Fruit fly (Drosophila melanogaster): Measurements from ENCODE around the gene Or33c.

Or33c gene

dm6 chr2L:11973145-11973738, 35.5 kb downstream of the Or33c start (continued):
- no peak for TF ChIP-seq Camta (GFP tag; optimal IDR thresholded peaks at IDR 0.05)
- TF ChIP-seq cg (GFP tag; optimal IDR thresholded peaks at IDR 0.05): peak; percentile 9
- TF ChIP-seq Kr (GFP tag; optimal IDR thresholded peaks at IDR 0.05): peak; percentile 6
- TF ChIP-seq dm (GFP tag; optimal IDR thresholded peaks at IDR 0.05): no peak
- TF ChIP-seq CG43689 (GFP tag; IDR thresholded peaks at IDR 0.05): no peak
- no peak for TF ChIP-seq toy (GFP tag; IDR thresholded peaks at IDR 0.05)
- TF ChIP-seq CG18011 (GFP tag; optimal IDR thresholded peaks at IDR 0.05): no peak

dm6 chr2L:11976955-11977354, 39.2 kb downstream of the Or33c start:
- TF ChIP-seq ham (GFP tag; IDR thresholded peaks at IDR 0.05): no peak
- TF ChIP-seq CG4854 (GFP tag; optimal IDR thresholded peaks at IDR 0.05): no peak
- no peak for TF ChIP-seq Fer1 (GFP tag; optimal IDR thresholded peaks at IDR 0.05)
- TF ChIP-seq Lpt (GFP tag; optimal IDR thresholded peaks at IDR 0.05): no peak
- no peak for TF ChIP-seq CG3281 (GFP tag; optimal IDR thresholded peaks at IDR 0.05)
- no peak for TF ChIP-seq CG14965 (GFP tag; optimal IDR thresholded peaks at IDR 0.05; ENCODE audit: borderline replicate concordance)
- no peak for TF ChIP-seq Taf1 (GFP tag; IDR thresholded peaks at IDR 0.05)
- no peak for TF ChIP-seq chif (GFP tag; optimal IDR thresholded peaks at IDR 0.05)
- TF ChIP-seq prd (optimal IDR thresholded peaks at IDR 0.05): no peak
- no peak for TF ChIP-seq prd (GFP tag; IDR thresholded peaks at IDR 0.05)
- no peak for TF ChIP-seq disco-r (GFP tag; optimal IDR thresholded peaks at IDR 0.05)
- no peak for TF ChIP-seq fd3F (GFP tag; optimal IDR thresholded peaks at IDR 0.05)
- TF ChIP-seq ro (GFP tag; IDR thresholded peaks at IDR 0.05): no peak

dm6 chr2L:11977721-11978120, 40.0 kb downstream of the Or33c start:
- TF ChIP-seq Oaz (GFP tag; IDR thresholded peaks at IDR 0.05): no peak
- peak; percentile 53 for TF ChIP-seq zen (tag; optimal IDR thresholded peaks at IDR 0.05)
- peak; percentile 28 for TF ChIP-seq CG15479 (GFP tag; optimal IDR thresholded peaks at IDR 0.05)
- TF ChIP-seq CG7271 (tag; optimal IDR thresholded peaks at IDR 0.05): no peak
- TF ChIP-seq CG1832 (GFP tag; optimal IDR thresholded peaks at IDR 0.05): peak; percentile 7
- TF ChIP-seq sens (GFP tag): peak; percentile 75
- no peak for TF ChIP-seq Ssrp (tag; optimal IDR thresholded peaks at IDR 0.05)
- no peak for TF ChIP-seq CG13624 (GFP tag; optimal IDR thresholded peaks at IDR 0.05)
- no peak for TF ChIP-seq NK7.1 (GFP tag; optimal IDR thresholded peaks at IDR 0.05)
- TF ChIP-seq Max (GFP tag; optimal IDR thresholded peaks at IDR 0.05): no peak

- TF ChIP-seq Six4 (GFP tag; optimal IDR thresholded peaks at IDR 0.05) (no peak), nmo (GFP tag; optimal IDR thresholded peaks at IDR 0.05) (peak; percentile 28), CG7556 (GFP tag; optimal IDR thresholded peaks at IDR 0.05) (peak; percentile 4), CG8478 (optimal IDR thresholded peaks at IDR 0.05) (no peak), Ets65A (GFP tag) (no peak), sima (GFP tag; optimal IDR thresholded peaks at IDR 0.05) (no peak), pfk (GFP tag; optimal IDR thresholded peaks at IDR 0.05) (no peak), CG9215 (GFP tag; IDR thresholded peaks at IDR 0.05) (no peak), CG33213 (GFP tag; optimal IDR thresholded peaks at IDR 0.05) (no peak), Lhr (GFP tag; optimal IDR thresholded peaks at IDR 0.05) (no peak), chm (GFP tag; IDR thresholded peaks at IDR 0.05) (no peak), jing (GFP tag; optimal IDR thresholded peaks at IDR 0.05) (no peak), CG17361 (GFP tag; IDR thresholded peaks at IDR 0.05) (peak; percentile 22; the same call in 1 of the 3 replicates), lab (GFP tag; optimal IDR thresholded peaks at IDR 0.05) (no peak), Hr51 (GFP tag; optimal IDR thresholded peaks at IDR 0.05) (no peak), CG6175 (GFP tag; IDR thresholded peaks at IDR 0.05) (0 out of 3 replicates have a peak, but pooled peaks have one; percentile 2), CG12391 (tag; optimal IDR thresholded peaks at IDR 0.05) (peak; percentile 40), danr (GFP tag; IDR thresholded peaks at IDR 0.05) (no peak), unc-4 (GFP tag; IDR thresholded peaks at IDR 0.05; ENCODE audit: partially characterized antibody) (no peak)
These were observed 42.3 kb downstream of the Or33c start for dm6 chr2L:11980075-11980474.

Measured in whole organism, embryonic.